Worm (Caenorhabditis elegans): ENCODE data around the gene mrps-18.C.
A peak's percentile ranks its signal among the peaks of the same experiment; 100 is the strongest.

Gene mrps-18.C

ce11 chrII:6776418-6777034, 40.5 kb downstream of the mrps-18.C start, which contains the start of gene ssup-72:
TSS of gene ssup-72 (plus strand) at chrII:6776598.
- TF ChIP-seq Y116A8C.19 (tag; optimal IDR thresholded peaks at IDR 0.05; ENCODE audit: borderline replicate concordance), result peak; percentile 67
- TF ChIP-seq lin-14 (GFP tag; optimal IDR thresholded peaks at IDR 0.05), result peak; percentile 84
- TF ChIP-seq mab-9 (GFP tag; IDR thresholded peaks at IDR 0.05), result peak; percentile 69
- TF ChIP-seq tbx-2 (tag; optimal IDR thresholded peaks at IDR 0.05), result peak; percentile 84
- peak; percentile 45 for TF ChIP-seq skn-1 (tag; optimal IDR thresholded peaks at IDR 0.05)
- TF ChIP-seq aha-1 (tag; optimal IDR thresholded peaks at IDR 0.05), result no peak
- TF ChIP-seq ets-5 (GFP tag; IDR thresholded peaks at IDR 0.05), result no peak
- peak; percentile 27 to 87 for TF ChIP-seq efl-1 (optimal IDR thresholded peaks at IDR 0.05)
- TF ChIP-seq efl-1 (GFP tag; optimal IDR thresholded peaks at IDR 0.05 in 1 of 2), result peak; percentile 87 to 98
- peak; percentile 79 for TF ChIP-seq nhr-19 (GFP tag; conservative IDR thresholded peaks at IDR 0.05)
- TF ChIP-seq egl-13 (tag; optimal IDR thresholded peaks at IDR 0.05), result peak; percentile 86
- TF ChIP-seq nhr-28 (tag; optimal IDR thresholded peaks at IDR 0.05), result no peak
- TF ChIP-seq egl-27 (tag; optimal IDR thresholded peaks at IDR 0.05), result no peak
- TF ChIP-seq nhr-237 (tag; optimal IDR thresholded peaks at IDR 0.05), result no peak
- TF ChIP-seq nhr-76 (tag; optimal IDR thresholded peaks at IDR 0.05), result no peak
- TF ChIP-seq lir-3 (tag; optimal IDR thresholded peaks at IDR 0.05; ENCODE audit: poor library complexity), result peak; percentile 94
- TF ChIP-seq lin-15B (tag; optimal IDR thresholded peaks at IDR 0.05), result peak; percentile 39
- peak; percentile 50 for TF ChIP-seq isw-1 (GFP tag; IDR thresholded peaks at IDR 0.05)
- TF ChIP-seq ztf-4 (tag; optimal IDR thresholded peaks at IDR 0.05), result peak; percentile 60
- TF ChIP-seq nhr-71 (tag; optimal IDR thresholded peaks at IDR 0.05), result peak; percentile 90
- TF ChIP-seq elt-2 (tag; optimal IDR thresholded peaks at IDR 0.05), result peak; percentile 35
- TF ChIP-seq blmp-1 (tag; optimal IDR thresholded peaks at IDR 0.05), result peak; percentile 25
- no peak for TF ChIP-seq zip-4 (GFP tag; optimal IDR thresholded peaks at IDR 0.05)
- peak; percentile 87 for TF ChIP-seq nhr-90 (tag; optimal IDR thresholded peaks at IDR 0.05; ENCODE audit: poor library complexity)
- TF ChIP-seq nhr-20 (tag; optimal IDR thresholded peaks at IDR 0.05), result peak; percentile 83
- TF ChIP-seq sox-4 (tag; optimal IDR thresholded peaks at IDR 0.05), result peak; percentile 83
- TF ChIP-seq fkh-4 (tag; optimal IDR thresholded peaks at IDR 0.05; ENCODE audit: borderline replicate concordance), result peak; percentile 86
- peak; percentile 86 for TF ChIP-seq ceh-90 (tag; optimal IDR thresholded peaks at IDR 0.05)
- TF ChIP-seq swsn-7 (tag; optimal IDR thresholded peaks at IDR 0.05), result peak; percentile 80
- peak; percentile 41 for TF ChIP-seq snpc-4 (tag; optimal IDR thresholded peaks at IDR 0.05)
- TF ChIP-seq xbp-1 (tag; optimal IDR thresholded peaks at IDR 0.05), result peak; percentile 78
- TF ChIP-seq ztf-11 (tag; optimal IDR thresholded peaks at IDR 0.05), result peak in 1 of 2 experiments; percentile 88
- TF ChIP-seq grh-1 (GFP tag; IDR thresholded peaks at IDR 0.05), result peak; percentile 51; the same call in 1 of the 2 replicates
- peak; percentile 54 for TF ChIP-seq C04F5.9 (tag; optimal IDR thresholded peaks at IDR 0.05)
- TF ChIP-seq elt-3 (tag; optimal IDR thresholded peaks at IDR 0.05), result peak in 2 of 6 experiments; percentile 32 to 47
- no peak for TF ChIP-seq ces-1 (GFP tag; optimal IDR thresholded peaks at IDR 0.05)
- peak; percentile 96 for TF ChIP-seq rnt-1 (tag; optimal IDR thresholded peaks at IDR 0.05)
- TF ChIP-seq mef-2 (tag; optimal IDR thresholded peaks at IDR 0.05), result no peak
- TF ChIP-seq C16A3.4 (tag; optimal IDR thresholded peaks at IDR 0.05), result peak; percentile 62
- TF ChIP-seq snu-23 (GFP tag; optimal IDR thresholded peaks at IDR 0.05), result peak; percentile 84
- peak; percentile 4 for TF ChIP-seq aly-2 (tag; optimal IDR thresholded peaks at IDR 0.05)
- peak; percentile 62; the same call in 1 of the 2 replicates for TF ChIP-seq ceh-88 (GFP tag; IDR thresholded peaks at IDR 0.05)
- TF ChIP-seq mdl-1 (tag; optimal IDR thresholded peaks at IDR 0.05), result peak in 1 of 2 experiments; percentile 29
- TF ChIP-seq lin-13 (GFP tag; optimal IDR thresholded peaks at IDR 0.05), result peak; percentile 52
- TF ChIP-seq pax-3 (tag; optimal IDR thresholded peaks at IDR 0.05), result peak; percentile 85
- no peak for TF ChIP-seq hlh-17 (GFP tag; optimal IDR thresholded peaks at IDR 0.05; ENCODE audit: borderline replicate concordance)
- peak; percentile 6 for TF ChIP-seq efl-3 (GFP tag; optimal IDR thresholded peaks at IDR 0.05)
- no peak for TF ChIP-seq unc-30 (tag; optimal IDR thresholded peaks at IDR 0.05)
- TF ChIP-seq C34B4.2 (tag; optimal IDR thresholded peaks at IDR 0.05), result no peak
- TF ChIP-seq nhr-47 (tag; optimal IDR thresholded peaks at IDR 0.05), result peak; percentile 86
- peak; percentile 15 for TF ChIP-seq nhr-77 (tag; optimal IDR thresholded peaks at IDR 0.05)
- TF ChIP-seq mep-1 (tag; optimal IDR thresholded peaks at IDR 0.05), result peak; percentile 84
